Fruit fly (Drosophila melanogaster) whole organism, embryonic: ENCODE measurements around the gene MAGE.

Experiments used
- CG12104 ChIP-seq: fragments of 200-800 bp; sonication (Bioruptor generic); optimal IDR thresholded peaks from 3 replicates; lab custom pipeline; 2016; ENCODE audit warnings: missing biosample characterization, missing genetic modification characterization
- CG12219 ChIP-seq: fragments of 200-800 bp; sonication (Bioruptor generic); optimal IDR thresholded peaks from 3 replicates; lab custom pipeline; 2018; ENCODE audit warnings: missing biosample characterization, mild to moderate bottlenecking, missing genetic modification characterization
- CG17359 ChIP-seq: fragments of 200-800 bp; sonication (Bioruptor generic); optimal IDR thresholded peaks from 3 replicates; lab custom pipeline; 2018; ENCODE audit warnings: missing biosample characterization, mild to moderate bottlenecking, missing genetic modification characterization, moderate library complexity
- CG4360 ChIP-seq: fragments of 200-800 bp; sonication (Bioruptor generic); IDR thresholded peaks from 2 replicates; pipeline ENCODE4 v1.3.6; 2022; ENCODE audit warnings: missing biosample characterization, missing genetic modification characterization
- CG9797 ChIP-seq: fragments of 200-800 bp; sonication (Bioruptor generic); optimal IDR thresholded peaks from 3 replicates; lab custom pipeline; 2018; ENCODE audit warnings: missing biosample characterization, mild to moderate bottlenecking, missing genetic modification characterization
- Med ChIP-seq: fragments of 200-800 bp; sonication (Bioruptor generic); peaks from one replicate; lab custom pipeline; 2016; ENCODE audit warnings: missing biosample characterization, missing genetic modification characterization, mild to moderate bottlenecking, inconsistent platforms, moderate library complexity
- Mrtf ChIP-seq: fragments of 200-800 bp; sonication (Bioruptor generic); IDR thresholded peaks from 3 replicates; pipeline ENCODE4 v1.3.6; 2022; ENCODE audit warnings: missing biosample characterization, missing genetic modification characterization
- Neu2 ChIP-seq: fragments of 200-800 bp; sonication (Bioruptor generic); optimal IDR thresholded peaks from 3 replicates; lab custom pipeline; 2016; ENCODE audit warnings: missing biosample characterization, missing genetic modification characterization, borderline replicate concordance
- Sry-δ ChIP-seq: fragments of 200-800 bp; sonication (Bioruptor generic); optimal IDR thresholded peaks from 2 replicates; lab custom pipeline; 2016; ENCODE audit warnings: missing biosample characterization, missing genetic modification characterization
- amos ChIP-seq: fragments of 200-800 bp; sonication (Bioruptor generic); IDR thresholded peaks from 2 replicates; pipeline ENCODE4 v1.3.6; 2022; ENCODE audit warnings: missing biosample characterization, missing genetic modification characterization; ENCODE audit not compliant: partially characterized antibody
- lilli ChIP-seq: fragments of 200-800 bp; sonication (Bioruptor generic); optimal IDR thresholded peaks from 3 replicates; lab custom pipeline; 2016; ENCODE audit warnings: missing biosample characterization, missing genetic modification characterization
- zfh1 ChIP-seq: fragments of 200-800 bp; sonication (Bioruptor generic); IDR thresholded peaks from 3 replicates; pipeline ENCODE4 v1.3.6; 2022; ENCODE audit warnings: missing biosample characterization, missing genetic modification characterization

dm6 chr3R:7129280-7130069 is 25.5 kb downstream of the MAGE start, which contains the start of gene CG31248:
- TF ChIP-seq CG17359 (tag; lab: Kevin White, UChicago), result no peak
- TF ChIP-seq amos (GFP tag; lab: Robert Waterston, UW), result peak; percentile 78
- no peak for TF ChIP-seq lilli (GFP tag; lab: Kevin White, UChicago)
- peak; percentile 88 for TF ChIP-seq Med
- TF ChIP-seq CG12104 (GFP tag; lab: Kevin White, UChicago), result no peak
- no peak for TF ChIP-seq CG12219 (GFP tag; lab: Kevin White, UChicago)
- no peak; the same call in 2 of the 3 replicates for TF ChIP-seq zfh1 (GFP tag; lab: Robert Waterston, UW)
- TF ChIP-seq Mrtf (GFP tag; lab: Robert Waterston, UW), result no peak
- TF ChIP-seq Sry-δ (GFP tag; lab: Kevin White, UChicago), result no peak
- no peak for TF ChIP-seq CG4360 (GFP tag; lab: Robert Waterston, UW)
- TF ChIP-seq Neu2 (GFP tag; lab: Kevin White, UChicago), result no peak
- TF ChIP-seq CG9797, result no peak
